Worm (Caenorhabditis elegans) whole organism, mixed stage, embryonic: Measurements from ENCODE around the gene npr-5.
A peak's percentile ranks its signal among the peaks of the same experiment; 100 is the strongest.

Experiments used
- M03D4.4 ChIP-seq: sonication (generic microtip); optimal IDR thresholded peaks from 2 replicates; lab custom pipeline; 2017; ENCODE audit warnings: mild to moderate bottlenecking, missing genetic modification characterization, missing compliant biosample characterization
- bed-3 ChIP-seq: fragments of 200-800 bp; sonication (Bioruptor generic); optimal IDR thresholded peaks from 3 replicates; lab custom pipeline; 2018; ENCODE audit warnings: mild to moderate bottlenecking, missing genetic modification characterization, moderate library complexity, missing compliant biosample characterization
- blmp-1 ChIP-seq: fragments of 150-350 bp; optimal IDR thresholded peaks from 2 replicates; lab custom pipeline; 2014; ENCODE audit warnings: missing biosample characterization, missing genetic modification characterization
- ceh-39 ChIP-seq: fragments of 150-350 bp; optimal IDR thresholded peaks from 2 replicates; lab custom pipeline; 2014; ENCODE audit warnings: missing biosample characterization, missing genetic modification characterization
- ceh-43 ChIP-seq: fragments of 200-800 bp; sonication (Bioruptor generic); optimal IDR thresholded peaks from 2 replicates; lab custom pipeline; 2018; ENCODE audit warnings: mild to moderate bottlenecking, missing genetic modification characterization, moderate library complexity, missing compliant biosample characterization
- ceh-83 ChIP-seq: fragments of 200-800 bp; sonication (Bioruptor generic); optimal IDR thresholded peaks from 2 replicates; lab custom pipeline; 2018; ENCODE audit warnings: mild to moderate bottlenecking, missing genetic modification characterization, missing compliant biosample characterization
- ces-1 ChIP-seq: fragments of 150-350 bp; optimal IDR thresholded peaks from 2 replicates; lab custom pipeline; 2014; ENCODE audit warnings: missing biosample characterization, missing genetic modification reagents, missing genetic modification characterization
- cnd-1 ChIP-seq: fragments of 200-800 bp; sonication (Bioruptor generic); optimal IDR thresholded peaks from 2 replicates; lab custom pipeline; 2018; ENCODE audit warnings: mild to moderate bottlenecking, missing genetic modification characterization, missing compliant biosample characterization
- drap-1 ChIP-seq: fragments of 200-800 bp; sonication (Bioruptor generic); optimal IDR thresholded peaks from 3 replicates; lab custom pipeline; 2018; ENCODE audit warnings: mild to moderate bottlenecking, missing genetic modification characterization, missing compliant biosample characterization
- elt-1 ChIP-seq: sonication (generic microtip); optimal IDR thresholded peaks from 2 replicates; lab custom pipeline; 2017; ENCODE audit warnings: missing genetic modification characterization, mild to moderate bottlenecking, missing compliant biosample characterization, antibody characterized with exemption, moderate library complexity, borderline replicate concordance; ENCODE audit not compliant: insufficient read depth
- elt-3 ChIP-seq: fragments of 150-350 bp; optimal IDR thresholded peaks from 2 replicates; lab custom pipeline; 2014; ENCODE audit warnings: missing biosample characterization, missing genetic modification characterization
- flh-1 ChIP-seq: fragments of 200-800 bp; sonication (Bioruptor generic); optimal IDR thresholded peaks from 2 replicates; lab custom pipeline; 2018; ENCODE audit warnings: mild to moderate bottlenecking, missing genetic modification characterization, moderate library complexity, missing compliant biosample characterization
- ham-2 ChIP-seq: fragments of 200-800 bp; sonication (Bioruptor generic); optimal IDR thresholded peaks from 2 replicates; lab custom pipeline; 2018; ENCODE audit warnings: mild to moderate bottlenecking, missing genetic modification characterization, missing compliant biosample characterization
- hlh-1 ChIP-seq: fragments of 150-350 bp; optimal IDR thresholded peaks from 2 replicates; lab custom pipeline; 2014; ENCODE audit warnings: missing biosample characterization, missing genetic modification reagents, missing genetic modification characterization
- lin-13 ChIP-seq: fragments of 150-350 bp; optimal IDR thresholded peaks from 2 replicates; lab custom pipeline; 2014; ENCODE audit warnings: missing biosample characterization, missing genetic modification characterization
- lin-32 ChIP-seq: fragments of 200-800 bp; sonication (Bioruptor generic); optimal IDR thresholded peaks from 2 replicates; lab custom pipeline; 2018; ENCODE audit warnings: mild to moderate bottlenecking, missing genetic modification characterization, missing compliant biosample characterization
- lsy-2 ChIP-seq: fragments of 150-350 bp; optimal IDR thresholded peaks from 2 replicates; lab custom pipeline; 2014; ENCODE audit warnings: missing biosample characterization, missing genetic modification characterization
- mab-5 ChIP-seq: fragments of 150-350 bp; optimal IDR thresholded peaks from 2 replicates; lab custom pipeline; 2014; ENCODE audit warnings: missing biosample characterization, missing genetic modification characterization
- mep-1 ChIP-seq: fragments of 150-350 bp; optimal IDR thresholded peaks from 2 replicates; lab custom pipeline; 2017; ENCODE audit warnings: missing biosample characterization, missing genetic modification reagents, missing genetic modification characterization, inconsistent platforms
- mls-2 ChIP-seq: sonication (generic microtip); optimal IDR thresholded peaks from 2 replicates; lab custom pipeline; 2016; ENCODE audit warnings: mild to moderate bottlenecking, missing genetic modification characterization, moderate library complexity, missing compliant biosample characterization
- nhr-12 ChIP-seq: fragments of 150-350 bp; optimal IDR thresholded peaks from 2 replicates; lab custom pipeline; 2014; ENCODE audit warnings: missing biosample characterization, missing genetic modification characterization
- nhr-2 ChIP-seq: fragments of 150-350 bp; optimal IDR thresholded peaks from 2 replicates; lab custom pipeline; 2014; ENCODE audit warnings: missing biosample characterization, missing genetic modification characterization
- nhr-237 ChIP-seq: fragments of 150-350 bp; optimal IDR thresholded peaks from 2 replicates; lab custom pipeline; 2014; ENCODE audit warnings: missing biosample characterization, missing genetic modification characterization
- nhr-28 ChIP-seq: fragments of 150-350 bp; optimal IDR thresholded peaks from 2 replicates; lab custom pipeline; 2014; ENCODE audit warnings: missing biosample characterization, missing genetic modification characterization
- nhr-76 ChIP-seq: sonication (generic microtip); optimal IDR thresholded peaks from 2 replicates; lab custom pipeline; 2017; ENCODE audit warnings: missing biosample characterization, missing genetic modification characterization
- pha-4 ChIP-seq: fragments of 150-350 bp; optimal IDR thresholded peaks from 2 replicates; lab custom pipeline; 2018; ENCODE audit warnings: missing biosample characterization, missing genetic modification reagents, missing genetic modification characterization
- sem-2 ChIP-seq: fragments of 200-800 bp; sonication (Bioruptor generic); optimal IDR thresholded peaks from 2 replicates; lab custom pipeline; 2018; ENCODE audit warnings: mild to moderate bottlenecking, missing genetic modification characterization, missing compliant biosample characterization
- snpc-4 ChIP-seq: fragments of 150-350 bp; optimal IDR thresholded peaks from 2 replicates; lab custom pipeline; 2014; ENCODE audit warnings: missing biosample characterization, missing genetic modification characterization
- sptf-1 ChIP-seq: sonication (generic microtip); optimal IDR thresholded peaks from 2 replicates; lab custom pipeline; 2017; ENCODE audit warnings: mild to moderate bottlenecking, missing genetic modification characterization, moderate library complexity, missing compliant biosample characterization
- tbx-8 ChIP-seq: fragments of 200-800 bp; sonication (Bioruptor generic); optimal IDR thresholded peaks from 2 replicates; lab custom pipeline; 2018; ENCODE audit warnings: mild to moderate bottlenecking, missing genetic modification characterization, moderate library complexity, missing compliant biosample characterization
- unc-120 ChIP-seq: sonication (generic microtip); optimal IDR thresholded peaks from 2 replicates; lab custom pipeline; 2017; ENCODE audit warnings: missing genetic modification characterization, missing compliant biosample characterization; ENCODE audit not compliant: poor library complexity, severe bottlenecking
- unc-39 ChIP-seq: fragments of 150-350 bp; optimal IDR thresholded peaks from 2 replicates; lab custom pipeline; 2014; ENCODE audit warnings: missing biosample characterization, missing genetic modification characterization
- unc-62 ChIP-seq: fragments of 150-350 bp; optimal IDR thresholded peaks from 2 replicates; lab custom pipeline; 2014; ENCODE audit warnings: missing biosample characterization, missing genetic modification reagents, missing genetic modification characterization
- ztf-11 ChIP-seq: fragments of 150-350 bp; optimal IDR thresholded peaks from 2 replicates; lab custom pipeline; 2014; ENCODE audit warnings: missing biosample characterization, missing genetic modification characterization

The npr-5 gene

DNA sequence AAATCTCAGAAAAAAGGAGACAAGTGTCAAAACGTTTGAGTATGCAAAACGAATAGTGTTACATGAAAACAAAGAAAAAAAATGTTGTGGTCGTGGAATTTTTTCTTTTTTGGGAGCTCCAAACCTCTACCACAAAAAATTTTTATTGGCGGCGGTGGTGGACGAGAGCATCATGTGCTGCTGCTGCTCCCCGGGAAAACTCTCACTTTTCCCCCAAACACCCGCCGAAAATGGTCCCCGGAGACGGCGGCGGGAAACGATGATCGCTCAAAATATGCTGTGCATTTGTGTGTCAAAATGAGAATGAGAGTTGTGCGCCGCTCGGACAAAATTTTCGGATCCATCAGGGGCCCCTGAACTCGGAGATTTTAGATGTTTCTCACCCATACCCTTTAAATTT is 14.3 kb upstream of the npr-5 start:
- TF ChIP-seq hlh-1 (tag; lab: Kevin White, UChicago): no peak
- TF ChIP-seq lin-13: no peak
- TF ChIP-seq M03D4.4: no peak
- no peak for TF ChIP-seq ces-1 (GFP tag; lab: Kevin White, UChicago)
- TF ChIP-seq elt-1 (tag; lab: Kevin White, UChicago): no peak
- no peak for TF ChIP-seq unc-39
- TF ChIP-seq nhr-28: no peak
- TF ChIP-seq unc-120 (tag; lab: Kevin White, UChicago): no peak
- TF ChIP-seq ham-2: no peak
- TF ChIP-seq tbx-8 (GFP tag; lab: Kevin White, UChicago): no peak
- no peak for TF ChIP-seq mls-2
- no peak for TF ChIP-seq blmp-1 (tag; lab: Kevin White, UChicago)
- TF ChIP-seq cnd-1 (tag; lab: Kevin White, UChicago): no peak
- TF ChIP-seq sem-2 (GFP tag; lab: Kevin White, UChicago): no peak
- TF ChIP-seq mab-5: no peak

DNA sequence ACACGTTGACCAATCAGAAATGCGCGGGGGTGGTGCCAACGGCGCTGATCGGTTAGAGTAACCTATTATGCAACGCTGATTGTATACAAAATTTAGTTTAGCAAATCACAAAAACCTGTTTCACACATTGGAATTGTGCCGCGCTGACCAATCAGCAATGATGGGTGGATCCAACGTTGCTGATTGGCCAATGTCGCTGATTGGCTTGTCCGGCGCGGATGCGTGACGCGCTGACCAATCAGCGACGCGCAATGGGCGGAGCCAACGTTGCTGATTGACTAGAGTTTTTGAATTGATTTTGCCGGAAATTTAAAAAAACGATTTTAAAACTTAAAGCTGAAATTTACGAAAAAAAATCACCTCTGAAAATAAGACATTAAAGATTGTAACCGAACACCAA is 3.8 kb upstream of the npr-5 start:
- TF ChIP-seq bed-3 (no peak), lin-13 (no peak), unc-120 (tag; lab: Kevin White, UChicago) (no peak), mls-2 (no peak), lsy-2 (tag; lab: Kevin White, UChicago) (no peak), cnd-1 (tag; lab: Kevin White, UChicago) (no peak), ham-2 (no peak), pha-4 (tag; lab: Kevin White, UChicago) (no peak), nhr-2 (no peak), sem-2 (GFP tag; lab: Kevin White, UChicago) (no peak), elt-1 (tag; lab: Kevin White, UChicago) (no peak), ztf-11 (tag; lab: Kevin White, UChicago) (no peak), tbx-8 (GFP tag; lab: Kevin White, UChicago) (no peak), mep-1 (tag; lab: Kevin White, UChicago) (no peak), unc-62 (GFP tag; lab: Kevin White, UChicago) (no peak)

DNA sequence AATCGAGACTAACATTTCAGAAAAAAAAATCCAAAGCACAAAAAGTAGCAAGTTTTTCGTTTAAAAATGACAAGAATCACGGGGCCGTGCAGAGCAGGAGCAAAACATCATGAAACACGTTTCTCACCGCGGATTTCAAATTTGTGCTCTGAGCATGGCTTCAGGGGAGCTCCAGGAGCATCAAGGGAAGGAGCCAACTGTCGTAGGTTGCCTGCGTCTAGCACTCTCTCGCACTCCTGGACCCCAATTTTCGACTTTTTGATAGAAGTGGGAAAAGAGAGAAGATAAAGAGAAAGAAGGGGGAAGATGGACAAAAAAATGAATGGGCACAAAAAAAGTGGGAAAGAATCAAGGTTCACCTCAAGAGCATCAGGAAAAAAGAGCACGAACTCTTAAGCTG is 3.3 kb upstream of the npr-5 start:
- TF ChIP-seq unc-120 (tag; lab: Kevin White, UChicago): peak; percentile 71
- TF ChIP-seq unc-62 (GFP tag; lab: Kevin White, UChicago): peak; percentile 10
- no peak for TF ChIP-seq ceh-83 (GFP tag; lab: Kevin White, UChicago)
- peak; percentile 84 for TF ChIP-seq hlh-1 (tag; lab: Kevin White, UChicago)
- TF ChIP-seq flh-1 (GFP tag; lab: Kevin White, UChicago): no peak
- no peak for TF ChIP-seq elt-1 (tag; lab: Kevin White, UChicago)

DNA sequence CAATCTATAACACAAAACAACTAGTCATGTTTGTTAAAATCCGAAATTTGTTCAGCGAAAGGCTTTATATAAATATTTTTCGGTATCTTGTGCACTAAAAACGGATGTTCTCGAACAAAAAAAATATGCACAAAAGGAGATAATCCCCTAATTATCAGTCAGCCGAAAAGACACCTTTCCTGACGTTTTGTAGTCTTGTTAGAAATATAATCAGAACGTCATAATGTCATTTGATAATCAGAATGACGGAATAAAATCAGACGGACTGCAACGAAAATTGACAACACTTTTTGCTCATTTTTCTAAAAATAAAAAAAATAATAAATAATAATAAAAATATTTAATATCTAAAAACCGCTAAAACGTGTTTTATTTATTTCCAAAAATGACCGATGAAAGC is 2.4 kb upstream of the npr-5 start:
- no peak for TF ChIP-seq sem-2 (GFP tag; lab: Kevin White, UChicago)
- TF ChIP-seq drap-1 (GFP tag; lab: Kevin White, UChicago): no peak
- no peak for TF ChIP-seq lin-32
- TF ChIP-seq cnd-1 (tag; lab: Kevin White, UChicago): no peak
- no peak for TF ChIP-seq flh-1 (GFP tag; lab: Kevin White, UChicago)
- no peak for TF ChIP-seq unc-62 (GFP tag; lab: Kevin White, UChicago)
- no peak for TF ChIP-seq ces-1 (GFP tag; lab: Kevin White, UChicago)
- no peak for TF ChIP-seq elt-1 (tag; lab: Kevin White, UChicago)
- TF ChIP-seq unc-39: no peak
- no peak for TF ChIP-seq blmp-1 (tag; lab: Kevin White, UChicago)
- no peak for TF ChIP-seq mep-1 (tag; lab: Kevin White, UChicago)
- TF ChIP-seq ztf-11 (tag; lab: Kevin White, UChicago): no peak
- no peak for TF ChIP-seq nhr-76 (tag; lab: Kevin White, UChicago)
- TF ChIP-seq nhr-237 (tag; lab: Kevin White, UChicago): no peak
- no peak for TF ChIP-seq mls-2
- TF ChIP-seq lin-13: no peak

DNA sequence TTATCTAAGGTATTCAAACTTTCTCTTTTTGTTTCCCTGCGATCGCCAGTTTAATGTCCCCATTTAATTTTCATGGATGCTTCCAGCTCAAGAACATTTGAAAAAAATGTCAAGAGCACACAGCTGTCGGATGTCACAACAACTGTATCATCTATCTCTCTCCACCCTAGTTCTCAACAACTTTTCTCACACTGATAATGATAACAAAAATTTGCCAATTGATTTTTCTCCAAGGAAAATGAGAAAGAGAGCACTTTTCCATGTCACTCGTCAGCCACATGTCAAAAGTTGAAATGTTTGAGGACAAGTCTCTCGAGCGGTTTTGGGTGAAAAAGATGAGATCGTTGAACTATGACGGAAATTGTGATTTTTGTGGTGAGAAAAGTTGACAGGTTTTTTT is 405 bp downstream of the npr-5 start:
- TF ChIP-seq ceh-39: no peak
- no peak for TF ChIP-seq nhr-76 (tag; lab: Kevin White, UChicago)
- TF ChIP-seq nhr-12 (tag; lab: Kevin White, UChicago): no peak
- TF ChIP-seq mep-1 (tag; lab: Kevin White, UChicago): no peak
- TF ChIP-seq cnd-1 (tag; lab: Kevin White, UChicago): no peak
- no peak for TF ChIP-seq nhr-237 (tag; lab: Kevin White, UChicago)
- no peak for TF ChIP-seq elt-3
- no peak for TF ChIP-seq lin-32
- no peak for TF ChIP-seq mab-5
- no peak for TF ChIP-seq ztf-11 (tag; lab: Kevin White, UChicago)
- no peak for TF ChIP-seq mls-2
- no peak for TF ChIP-seq drap-1 (GFP tag; lab: Kevin White, UChicago)
- no peak for TF ChIP-seq M03D4.4
- no peak for TF ChIP-seq snpc-4 (tag; lab: Kevin White, UChicago)
- peak; percentile 14 for TF ChIP-seq unc-120 (tag; lab: Kevin White, UChicago)
- peak; percentile 41 for TF ChIP-seq hlh-1 (tag; lab: Kevin White, UChicago)
- TF ChIP-seq bed-3: no peak
- no peak for TF ChIP-seq blmp-1 (tag; lab: Kevin White, UChicago)
- no peak for TF ChIP-seq sptf-1
- no peak for TF ChIP-seq tbx-8 (GFP tag; lab: Kevin White, UChicago)
- TF ChIP-seq unc-39: no peak
- TF ChIP-seq unc-62 (GFP tag; lab: Kevin White, UChicago): peak; percentile 97
- TF ChIP-seq ceh-43 (GFP tag; lab: Kevin White, UChicago): no peak
